Worm (Caenorhabditis elegans) whole organism, mixed stage, embryonic: ENCODE data around the gene K12B6.11.

Source experiments
- elt-1 ChIP-seq: sonication (generic microtip); optimal IDR thresholded peaks from 2 replicates; lab custom pipeline; 2017; ENCODE audit warnings: missing genetic modification characterization, mild to moderate bottlenecking, missing compliant biosample characterization, antibody characterized with exemption, moderate library complexity, borderline replicate concordance; ENCODE audit not compliant: insufficient read depth
- lsy-2 ChIP-seq: fragments of 150-350 bp; optimal IDR thresholded peaks from 2 replicates; lab custom pipeline; 2014; ENCODE audit warnings: missing biosample characterization, missing genetic modification characterization
- mls-2 ChIP-seq: sonication (generic microtip); optimal IDR thresholded peaks from 2 replicates; lab custom pipeline; 2016; ENCODE audit warnings: mild to moderate bottlenecking, missing genetic modification characterization, moderate library complexity, missing compliant biosample characterization
- nhr-12 ChIP-seq: fragments of 150-350 bp; optimal IDR thresholded peaks from 2 replicates; lab custom pipeline; 2014; ENCODE audit warnings: missing biosample characterization, missing genetic modification characterization
- nhr-28 ChIP-seq: fragments of 150-350 bp; optimal IDR thresholded peaks from 2 replicates; lab custom pipeline; 2014; ENCODE audit warnings: missing biosample characterization, missing genetic modification characterization
- sem-2 ChIP-seq: fragments of 200-800 bp; sonication (Bioruptor generic); optimal IDR thresholded peaks from 2 replicates; lab custom pipeline; 2018; ENCODE audit warnings: mild to moderate bottlenecking, missing genetic modification characterization, missing compliant biosample characterization

ce11 chrV:6321280-6321679 lies 32.6 kb downstream of the K12B6.11 start:
- TF ChIP-seq nhr-28 (tag; lab: Kevin White, UChicago) (no peak), sem-2 (no peak), lsy-2 (tag; lab: Kevin White, UChicago) (no peak), mls-2 (tag; lab: Kevin White, UChicago) (no peak), elt-1 (tag; lab: Kevin White, UChicago) (no peak), nhr-12 (tag; lab: Kevin White, UChicago) (no peak)
